Fruit fly (Drosophila melanogaster) whole organism, adult: ENCODE data around the gene RpS7.

Source experiments
- CG11617 ChIP-seq: fragments of 200-800 bp; sonication (Bioruptor generic); optimal IDR thresholded peaks from 2 replicates; lab custom pipeline; 2017; ENCODE audit warnings: mild to moderate bottlenecking, missing biosample characterization, missing genetic modification reagents, missing genetic modification characterization
- CG12768 ChIP-seq: fragments of 200-800 bp; sonication (Bioruptor generic); optimal IDR thresholded peaks from 2 replicates; lab custom pipeline; 2017; ENCODE audit warnings: missing biosample characterization, missing genetic modification characterization, mild to moderate bottlenecking, moderate library complexity, missing genetic modification reagents
- CG14711 ChIP-seq: fragments of 200-800 bp; sonication (Bioruptor generic); optimal IDR thresholded peaks from 2 replicates; lab custom pipeline; 2018; ENCODE audit warnings: missing biosample characterization, mild to moderate bottlenecking, missing genetic modification characterization, moderate library complexity
- CG1620 ChIP-seq: fragments of 200-800 bp; sonication (Bioruptor generic); optimal IDR thresholded peaks from 2 replicates; lab custom pipeline; 2016; ENCODE audit warnings: missing biosample characterization, missing genetic modification characterization
- CG33017 ChIP-seq: fragments of 200-800 bp; sonication (Bioruptor generic); optimal IDR thresholded peaks from 2 replicates; lab custom pipeline; 2018; ENCODE audit warnings: missing biosample characterization, mild to moderate bottlenecking, missing genetic modification characterization, moderate library complexity
- CG5204 ChIP-seq: fragments of 200-800 bp; sonication (Bioruptor generic); optimal IDR thresholded peaks from 2 replicates; lab custom pipeline; 2016; ENCODE audit warnings: missing biosample characterization, missing genetic modification characterization
- CG7045 ChIP-seq: fragments of 200-800 bp; sonication (Bioruptor generic); optimal IDR thresholded peaks from 2 replicates; lab custom pipeline; 2017; ENCODE audit warnings: missing biosample characterization, mild to moderate bottlenecking, missing genetic modification characterization
- CG7101 ChIP-seq: fragments of 200-800 bp; sonication (Bioruptor generic); optimal IDR thresholded peaks from 2 replicates; lab custom pipeline; 2018; ENCODE audit warnings: missing biosample characterization, mild to moderate bottlenecking, missing genetic modification characterization, moderate library complexity
- Clk ChIP-seq: fragments of 200-800 bp; sonication (Bioruptor generic); optimal IDR thresholded peaks from 2 replicates; lab custom pipeline; 2017; ENCODE audit warnings: missing biosample characterization, missing genetic modification characterization
- Crg-1 ChIP-seq: fragments of 200-800 bp; sonication (Bioruptor generic); optimal IDR thresholded peaks from 2 replicates; lab custom pipeline; 2016; ENCODE audit warnings: missing biosample characterization, missing genetic modification characterization
- Hr96 ChIP-seq: fragments of 200-800 bp; sonication (Bioruptor generic); optimal IDR thresholded peaks from 2 replicates; lab custom pipeline; 2016; ENCODE audit warnings: missing biosample characterization, missing genetic modification characterization
- Mnt ChIP-seq: fragments of 200-800 bp; sonication (Bioruptor generic); optimal IDR thresholded peaks from 2 replicates; lab custom pipeline; 2016; ENCODE audit warnings: missing biosample characterization, mild to moderate bottlenecking, missing genetic modification characterization
- bab1 ChIP-seq: fragments of 200-800 bp; sonication (Bioruptor generic); optimal IDR thresholded peaks from 3 replicates; lab custom pipeline; 2019; ENCODE audit warnings: missing biosample characterization, mild to moderate bottlenecking, missing genetic modification characterization, moderate library complexity
- cic ChIP-seq: fragments of 200-800 bp; sonication (Bioruptor generic); optimal IDR thresholded peaks from 2 replicates; lab custom pipeline; 2017; ENCODE audit warnings: missing biosample characterization, mild to moderate bottlenecking, missing genetic modification characterization, moderate library complexity
- cnc ChIP-seq, 2 experiments: fragments of >200 bp; optimal IDR thresholded peaks; 2 replicates each; lab custom pipeline; 2017
- kay ChIP-seq: fragments of 200-800 bp; sonication (Bioruptor generic); peaks from one replicate; lab custom pipeline; 2016; ENCODE audit warnings: missing biosample characterization, missing genetic modification characterization, borderline replicate concordance
- ovo ChIP-seq: fragments of 200-800 bp; sonication (Bioruptor generic); optimal IDR thresholded peaks from 2 replicates; lab custom pipeline; 2016; ENCODE audit warnings: missing biosample characterization, missing genetic modification characterization
- pad ChIP-seq: fragments of 200-800 bp; sonication (Bioruptor generic); optimal IDR thresholded peaks from 3 replicates; lab custom pipeline; 2017; ENCODE audit warnings: missing biosample characterization, missing genetic modification characterization, mild to moderate bottlenecking, moderate library complexity, missing genetic modification reagents
- tj ChIP-seq: fragments of 200-800 bp; sonication (Bioruptor generic); optimal IDR thresholded peaks from 3 replicates; lab custom pipeline; 2017; ENCODE audit warnings: missing biosample characterization, mild to moderate bottlenecking, missing genetic modification characterization, moderate library complexity
- toe ChIP-seq: fragments of 200-800 bp; sonication (Bioruptor generic); optimal IDR thresholded peaks from 2 replicates; lab custom pipeline; 2016; ENCODE audit warnings: missing biosample characterization, missing genetic modification characterization

Gene RpS7

dm6 chr3R:30208011-30208410 lies 809 bp downstream of the RpS7 start:
- no peak for TF ChIP-seq cnc (optimal IDR thresholded peaks at IDR 0.05; lab: Kevin White, UChicago)
- no peak for TF ChIP-seq bab1 (GFP tag; lab: Kevin White, UChicago)
- no peak for TF ChIP-seq CG1620 (GFP tag; lab: Kevin White, UChicago)

- no peak for TF ChIP-seq CG1620 (GFP tag; lab: Kevin White, UChicago)
- no peak for TF ChIP-seq CG33017 (tag; lab: Kevin White, UChicago)
- no peak for TF ChIP-seq CG5204 (GFP tag; lab: Kevin White, UChicago)
- no peak for TF ChIP-seq toe (GFP tag; lab: Kevin White, UChicago)
- no peak for TF ChIP-seq CG14711 (tag; lab: Kevin White, UChicago)
- peak; percentile 67 for TF ChIP-seq bab1 (GFP tag; lab: Kevin White, UChicago)
- no peak for TF ChIP-seq cic (GFP tag; lab: Kevin White, UChicago)
- TF ChIP-seq CG11617 (GFP tag; lab: Kevin White, UChicago), result no peak
- no peak for TF ChIP-seq Hr96 (GFP tag; lab: Kevin White, UChicago)
- TF ChIP-seq CG7045 (GFP tag; lab: Kevin White, UChicago), result no peak
- TF ChIP-seq Mnt (GFP tag; lab: Kevin White, UChicago), result peak; percentile 24
Observed at dm6 chr3R:30205946-30206345, 2.9 kb downstream of the RpS7 start.

- no peak for TF ChIP-seq CG1620 (GFP tag; lab: Kevin White, UChicago)
- no peak for TF ChIP-seq CG7101
- TF ChIP-seq Clk (GFP tag; lab: Kevin White, UChicago), result no peak
- no peak for TF ChIP-seq kay (GFP tag; lab: Kevin White, UChicago)
- no peak for TF ChIP-seq bab1 (GFP tag; lab: Kevin White, UChicago)
- no peak for TF ChIP-seq CG7045 (GFP tag; lab: Kevin White, UChicago)
- TF ChIP-seq CG12768 (GFP tag; lab: Kevin White, UChicago), result no peak
- no peak for TF ChIP-seq CG14711 (tag; lab: Kevin White, UChicago)
- TF ChIP-seq CG5204 (GFP tag; lab: Kevin White, UChicago), result no peak
- no peak for TF ChIP-seq Hr96 (GFP tag; lab: Kevin White, UChicago)
- TF ChIP-seq CG11617 (GFP tag; lab: Kevin White, UChicago), result no peak
- TF ChIP-seq Crg-1 (GFP tag; lab: Kevin White, UChicago), result no peak
- no peak for TF ChIP-seq Mnt (GFP tag; lab: Kevin White, UChicago)
- TF ChIP-seq ovo (GFP tag; lab: Kevin White, UChicago), result no peak
Observed at dm6 chr3R:30204004-30204603, 4.7 kb downstream of the RpS7 start.

DNA sequence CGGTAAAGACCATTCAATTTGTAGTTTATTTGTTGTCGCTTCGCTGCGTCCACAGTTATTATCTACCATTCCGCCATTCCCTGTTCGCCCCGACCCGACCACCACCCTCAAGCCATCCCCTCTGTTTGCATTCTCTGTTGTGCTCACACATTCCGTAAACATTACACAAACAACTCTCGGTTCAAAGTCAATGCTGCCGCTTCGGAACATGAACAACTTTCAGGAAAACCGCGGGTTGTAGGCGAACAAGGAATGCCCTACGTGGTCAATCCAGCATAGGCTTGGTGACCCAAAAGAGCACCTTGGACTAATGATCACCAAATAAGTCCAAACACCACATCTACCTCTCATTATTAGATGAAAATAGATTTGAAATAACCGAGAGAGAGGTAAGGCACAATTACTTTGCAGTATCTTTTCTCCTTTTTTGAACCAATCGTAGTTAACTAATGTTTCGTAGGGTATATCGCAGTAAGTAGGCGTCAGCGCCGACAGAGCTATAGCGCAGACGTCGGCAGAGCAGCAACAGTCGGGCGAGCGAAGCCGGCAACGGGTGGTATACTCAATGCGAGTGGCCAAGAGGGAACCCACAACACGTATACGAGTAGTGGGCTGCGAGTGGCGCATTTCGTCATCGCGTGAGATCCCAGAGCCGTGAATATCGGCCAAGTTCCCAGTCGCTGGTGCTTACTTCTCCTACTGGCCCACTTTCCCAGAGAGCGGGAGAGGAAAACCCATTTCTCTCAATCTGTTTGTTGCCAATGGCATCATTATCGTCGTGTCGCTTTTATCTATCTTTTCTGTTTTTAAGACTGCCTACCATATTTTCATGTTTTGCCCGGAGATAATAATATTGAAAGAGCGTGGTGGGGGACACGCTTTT lies 5.5 kb downstream of the RpS7 start:
- TF ChIP-seq pad (GFP tag; lab: Kevin White, UChicago) (peak; percentile 66), CG14711 (tag; lab: Kevin White, UChicago) (peak; percentile 81), kay (GFP tag; lab: Kevin White, UChicago) (peak; percentile 45), Mnt (GFP tag; lab: Kevin White, UChicago) (peak; percentile 71), Clk (GFP tag; lab: Kevin White, UChicago) (peak; percentile 84), cnc (optimal IDR thresholded peaks at IDR 0.05; lab: Kevin White, UChicago) (no peak), cic (GFP tag; lab: Kevin White, UChicago) (peak; percentile 69), bab1 (GFP tag; lab: Kevin White, UChicago) (peak; percentile 76), CG7045 (GFP tag; lab: Kevin White, UChicago) (peak; percentile 90), Hr96 (GFP tag; lab: Kevin White, UChicago) (peak; percentile 94), CG5204 (GFP tag; lab: Kevin White, UChicago) (peak; percentile 87), CG1620 (GFP tag; lab: Kevin White, UChicago) (peak; percentile 50), CG11617 (GFP tag; lab: Kevin White, UChicago) (peak; percentile 91), CG12768 (GFP tag; lab: Kevin White, UChicago) (peak; percentile 89), Crg-1 (GFP tag; lab: Kevin White, UChicago) (peak; percentile 58), ovo (GFP tag; lab: Kevin White, UChicago) (peak; percentile 34), CG33017 (tag; lab: Kevin White, UChicago) (peak; percentile 82), tj (GFP tag; lab: Kevin White, UChicago) (peak; percentile 57), CG7101 (peak; percentile 85), toe (GFP tag; lab: Kevin White, UChicago) (peak; percentile 91)

DNA sequence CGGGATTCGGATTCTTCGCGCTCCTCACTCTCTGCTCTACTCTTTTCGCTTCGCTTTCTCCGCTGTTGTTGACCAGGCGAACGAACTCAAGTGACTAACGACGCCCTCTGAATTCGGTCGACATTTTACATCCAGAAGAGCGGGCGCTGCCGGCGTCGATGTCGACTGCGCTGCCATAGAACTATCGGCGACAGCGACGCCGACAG lies 6.0 kb downstream of the RpS7 start, which contains the start of gene CG9743:
CG9743 (minus strand) TSS at position 101 of the 206 bp plus-strand sequence.
- TF ChIP-seq CG12768 (GFP tag; lab: Kevin White, UChicago), result no peak
- no peak for TF ChIP-seq toe (GFP tag; lab: Kevin White, UChicago)
- no peak for TF ChIP-seq Clk (GFP tag; lab: Kevin White, UChicago)
- TF ChIP-seq CG7045 (GFP tag; lab: Kevin White, UChicago), result no peak
- no peak for TF ChIP-seq kay (GFP tag; lab: Kevin White, UChicago)
- no peak for TF ChIP-seq tj (GFP tag; lab: Kevin White, UChicago)
- no peak for TF ChIP-seq CG1620 (GFP tag; lab: Kevin White, UChicago)
- no peak for TF ChIP-seq Crg-1 (GFP tag; lab: Kevin White, UChicago)
- no peak for TF ChIP-seq Hr96 (GFP tag; lab: Kevin White, UChicago)
- no peak for TF ChIP-seq cic (GFP tag; lab: Kevin White, UChicago)
- no peak for TF ChIP-seq bab1 (GFP tag; lab: Kevin White, UChicago)
- TF ChIP-seq CG33017 (tag; lab: Kevin White, UChicago), result no peak
- no peak for TF ChIP-seq pad (GFP tag; lab: Kevin White, UChicago)
- no peak for TF ChIP-seq CG5204 (GFP tag; lab: Kevin White, UChicago)
- no peak for TF ChIP-seq CG11617 (GFP tag; lab: Kevin White, UChicago)
- no peak for TF ChIP-seq Mnt (GFP tag; lab: Kevin White, UChicago)
- no peak for TF ChIP-seq ovo (GFP tag; lab: Kevin White, UChicago)
- no peak for TF ChIP-seq CG14711 (tag; lab: Kevin White, UChicago)
- TF ChIP-seq cnc (optimal IDR thresholded peaks at IDR 0.05; lab: Kevin White, UChicago), result no peak
